Fruit fly (Drosophila melanogaster): Measurements from ENCODE around the gene CG32813.
A peak's percentile ranks its signal among the peaks of the same experiment; 100 is the strongest.

CG32813 gene

DNA sequence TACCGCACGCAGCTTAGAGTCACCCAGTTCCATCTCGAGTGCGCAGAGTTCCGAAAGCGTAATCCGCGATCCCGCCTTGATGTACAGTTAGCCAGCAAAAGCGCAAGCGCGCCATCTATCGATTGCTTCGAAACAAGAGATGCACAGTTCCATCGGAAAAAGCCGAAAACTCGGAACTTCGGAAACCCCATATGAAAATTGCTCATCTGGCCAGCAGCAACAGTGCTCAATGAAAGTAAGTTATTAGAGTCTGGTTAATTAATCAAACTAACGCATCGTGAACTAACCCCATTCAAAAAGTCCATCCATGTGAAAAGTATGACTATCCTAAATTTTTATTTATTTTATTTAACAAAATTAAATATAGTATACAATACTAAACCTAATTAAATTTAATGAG is 23.2 kb upstream of the CG32813 start, which contains the start of gene png:
png (minus strand) TSS at position 101 of the 400 bp plus-strand sequence.
- no peak for TF ChIP-seq Ets96B (tag; optimal IDR thresholded peaks at IDR 0.05)
- TF ChIP-seq salr (GFP tag; optimal IDR thresholded peaks at IDR 0.05) = no peak
- no peak for TF ChIP-seq CG16779 (tag; optimal IDR thresholded peaks at IDR 0.05)
- TF ChIP-seq Hr4 (GFP tag; optimal IDR thresholded peaks at IDR 0.05) = no peak
- no peak for TF ChIP-seq Lpt (GFP tag; optimal IDR thresholded peaks at IDR 0.05)
- TF ChIP-seq CG34406 (GFP tag; optimal IDR thresholded peaks at IDR 0.05) = no peak
- no peak for TF ChIP-seq Ets21C (GFP tag; optimal IDR thresholded peaks at IDR 0.05)
- no peak for TF ChIP-seq Sox15 (GFP tag; optimal IDR thresholded peaks at IDR 0.05)
- TF ChIP-seq CG10669 (GFP tag; optimal IDR thresholded peaks at IDR 0.05) = no peak
- no peak for TF ChIP-seq spab (GFP tag; optimal IDR thresholded peaks at IDR 0.05)
- no peak for TF ChIP-seq CG9139 (GFP tag; optimal IDR thresholded peaks at IDR 0.05)
- no peak for TF ChIP-seq CG6808 (GFP tag; optimal IDR thresholded peaks at IDR 0.05)
- TF ChIP-seq vri (GFP tag; optimal IDR thresholded peaks at IDR 0.05) = no peak
- no peak for TF ChIP-seq Eip93F (GFP tag; optimal IDR thresholded peaks at IDR 0.05)

- TF ChIP-seq CG6276 (GFP tag; optimal IDR thresholded peaks at IDR 0.05) (no peak), Eip78C (GFP tag) (no peak), CG6808 (GFP tag; optimal IDR thresholded peaks at IDR 0.05) (no peak)
Measured at dm6 chrX:1368949-1369348, 11.8 kb upstream of the CG32813 start, which contains the start of gene CG14770. CG14770 (plus strand) TSS chrX:1369249.

DNA sequence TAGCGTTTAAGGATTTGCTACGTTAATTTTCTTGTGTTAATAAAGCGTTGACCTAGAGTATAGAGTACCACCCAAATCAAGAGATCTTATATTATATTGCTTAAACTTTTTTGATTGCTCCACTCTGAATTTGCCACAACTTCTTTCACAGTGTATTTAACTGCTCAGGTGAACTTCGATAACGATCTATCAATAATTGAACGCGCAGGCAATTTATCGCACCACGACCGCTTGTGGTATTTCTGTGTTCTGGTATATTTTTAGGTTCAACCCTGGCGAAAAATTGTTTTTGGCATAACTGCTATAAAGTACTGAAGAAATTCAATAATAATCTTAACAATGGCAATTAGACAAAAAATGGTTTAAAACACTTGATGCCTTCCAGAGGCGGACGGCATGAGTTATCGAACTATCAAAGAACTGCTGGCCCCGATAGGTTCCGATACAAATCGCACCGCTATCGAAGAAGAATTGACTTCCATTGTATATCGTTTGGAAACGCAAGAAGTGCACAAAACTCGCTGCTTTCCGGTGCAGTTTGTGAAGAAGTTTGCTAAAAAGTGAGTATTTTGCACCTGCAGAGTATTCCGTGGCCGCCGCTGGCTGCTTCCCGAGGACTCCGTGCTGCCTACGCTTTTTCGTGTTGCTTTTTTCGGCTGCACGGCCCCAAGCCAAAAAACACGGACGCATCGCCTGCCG is 10.5 kb upstream of the CG32813 start, which contains the start of gene ssx:
ssx (plus strand) TSS at position 477 of the 699 bp plus-strand sequence.
- TF ChIP-seq CG31627 (GFP tag; optimal IDR thresholded peaks at IDR 0.05) (peak; percentile 67), achi (GFP tag; optimal IDR thresholded peaks at IDR 0.05) (peak; percentile 38), Ets96B (tag; optimal IDR thresholded peaks at IDR 0.05) (peak; percentile 28), CG11762 (GFP tag; optimal IDR thresholded peaks at IDR 0.05; ENCODE audit: insufficient read depth) (peak; percentile 45), Hr39 (GFP tag; optimal IDR thresholded peaks at IDR 0.05) (no peak), lz (GFP tag; optimal IDR thresholded peaks at IDR 0.05) (peak; percentile 71), topi (GFP tag; optimal IDR thresholded peaks at IDR 0.05) (peak; percentile 57), CG7368 (GFP tag; optimal IDR thresholded peaks at IDR 0.05) (peak; percentile 28), Ets21C (GFP tag; optimal IDR thresholded peaks at IDR 0.05) (no peak), CG10631 (GFP tag; optimal IDR thresholded peaks at IDR 0.05) (no peak), CG10669 (GFP tag; optimal IDR thresholded peaks at IDR 0.05) (no peak), esn (GFP tag; optimal IDR thresholded peaks at IDR 0.05) (peak; percentile 69), CG11294 (GFP tag; IDR thresholded peaks at IDR 0.05) (no peak), CG1621 (tag; optimal IDR thresholded peaks at IDR 0.05) (peak; percentile 37), Sox15 (GFP tag; optimal IDR thresholded peaks at IDR 0.05) (peak; percentile 18), CG32006 (GFP tag; optimal IDR thresholded peaks at IDR 0.05) (no peak), Eip75B (GFP tag; optimal IDR thresholded peaks at IDR 0.05) (no peak), CG6792 (GFP tag; optimal IDR thresholded peaks at IDR 0.05) (peak; percentile 62), fkh (GFP tag; optimal IDR thresholded peaks at IDR 0.05) (no peak), ss (GFP tag; optimal IDR thresholded peaks at IDR 0.05) (no peak), Eip78C (GFP tag) (peak; percentile 82), Eip93F (GFP tag; optimal IDR thresholded peaks at IDR 0.05) (no peak), Blimp-1 (GFP tag; optimal IDR thresholded peaks at IDR 0.05) (no peak), Hr4 (GFP tag; optimal IDR thresholded peaks at IDR 0.05) (no peak), dsx (GFP tag; optimal IDR thresholded peaks at IDR 0.05; ENCODE audit: poor library complexity, severe bottlenecking) (no peak), CG9139 (GFP tag; optimal IDR thresholded peaks at IDR 0.05) (no peak), CG8119 (GFP tag; IDR thresholded peaks at IDR 0.05) (peak; percentile 45; the same call in 1 of the 3 replicates), spab (GFP tag; optimal IDR thresholded peaks at IDR 0.05) (no peak), CG15336 (GFP tag; IDR thresholded peaks at IDR 0.05) (peak; percentile 71), eg (GFP tag; IDR thresholded peaks at IDR 0.05) (peak; percentile 65; the same call in 2 of the 3 replicates), net (GFP tag; optimal IDR thresholded peaks at IDR 0.05) (no peak), Hr38 (GFP tag; optimal IDR thresholded peaks at IDR 0.05) (no peak), CG6808 (GFP tag; optimal IDR thresholded peaks at IDR 0.05) (no peak), salr (GFP tag; optimal IDR thresholded peaks at IDR 0.05) (no peak), CG11902 (GFP tag; optimal IDR thresholded peaks at IDR 0.05) (no peak), CG8632 (GFP tag; optimal IDR thresholded peaks at IDR 0.05) (peak; percentile 41), Sox14 (GFP tag; optimal IDR thresholded peaks at IDR 0.05) (peak; percentile 56), Gug (GFP tag; IDR thresholded peaks at IDR 0.05) (peak; percentile 10; the same call in 1 of the 2 replicates), CG3919 (GFP tag; optimal IDR thresholded peaks at IDR 0.05) (peak; percentile 70), pdm3 (GFP tag; optimal IDR thresholded peaks at IDR 0.05) (no peak)
